Worm (Caenorhabditis elegans) whole organism, mixed stage, embryonic: Measurements from ENCODE around the gene set-23.

ENCODE experiments used
- bed-3 ChIP-seq: fragments of 200-800 bp; sonication (Bioruptor generic); optimal IDR thresholded peaks from 3 replicates; lab custom pipeline; 2018; ENCODE audit warnings: mild to moderate bottlenecking, missing genetic modification characterization, moderate library complexity, missing compliant biosample characterization
- blmp-1 ChIP-seq: fragments of 150-350 bp; optimal IDR thresholded peaks from 2 replicates; lab custom pipeline; 2014; ENCODE audit warnings: missing biosample characterization, missing genetic modification characterization
- ceh-39 ChIP-seq: fragments of 150-350 bp; optimal IDR thresholded peaks from 2 replicates; lab custom pipeline; 2014; ENCODE audit warnings: missing biosample characterization, missing genetic modification characterization
- ceh-43 ChIP-seq: fragments of 200-800 bp; sonication (Bioruptor generic); optimal IDR thresholded peaks from 2 replicates; lab custom pipeline; 2018; ENCODE audit warnings: mild to moderate bottlenecking, missing genetic modification characterization, moderate library complexity, missing compliant biosample characterization
- ceh-83 ChIP-seq: fragments of 200-800 bp; sonication (Bioruptor generic); optimal IDR thresholded peaks from 2 replicates; lab custom pipeline; 2018; ENCODE audit warnings: mild to moderate bottlenecking, missing genetic modification characterization, missing compliant biosample characterization
- ces-1 ChIP-seq: fragments of 150-350 bp; optimal IDR thresholded peaks from 2 replicates; lab custom pipeline; 2014; ENCODE audit warnings: missing biosample characterization, missing genetic modification reagents, missing genetic modification characterization
- cnd-1 ChIP-seq: fragments of 200-800 bp; sonication (Bioruptor generic); optimal IDR thresholded peaks from 2 replicates; lab custom pipeline; 2018; ENCODE audit warnings: mild to moderate bottlenecking, missing genetic modification characterization, missing compliant biosample characterization
- drap-1 ChIP-seq: fragments of 200-800 bp; sonication (Bioruptor generic); optimal IDR thresholded peaks from 3 replicates; lab custom pipeline; 2018; ENCODE audit warnings: mild to moderate bottlenecking, missing genetic modification characterization, missing compliant biosample characterization
- elt-1 ChIP-seq: sonication (generic microtip); optimal IDR thresholded peaks from 2 replicates; lab custom pipeline; 2017; ENCODE audit warnings: missing genetic modification characterization, mild to moderate bottlenecking, missing compliant biosample characterization, antibody characterized with exemption, moderate library complexity, borderline replicate concordance; ENCODE audit not compliant: insufficient read depth
- elt-3 ChIP-seq: fragments of 150-350 bp; optimal IDR thresholded peaks from 2 replicates; lab custom pipeline; 2014; ENCODE audit warnings: missing biosample characterization, missing genetic modification characterization
- hlh-1 ChIP-seq: fragments of 150-350 bp; optimal IDR thresholded peaks from 2 replicates; lab custom pipeline; 2014; ENCODE audit warnings: missing biosample characterization, missing genetic modification reagents, missing genetic modification characterization
- lin-13 ChIP-seq: fragments of 150-350 bp; optimal IDR thresholded peaks from 2 replicates; lab custom pipeline; 2014; ENCODE audit warnings: missing biosample characterization, missing genetic modification characterization
- lin-32 ChIP-seq: fragments of 200-800 bp; sonication (Bioruptor generic); optimal IDR thresholded peaks from 2 replicates; lab custom pipeline; 2018; ENCODE audit warnings: mild to moderate bottlenecking, missing genetic modification characterization, missing compliant biosample characterization
- lsy-2 ChIP-seq: fragments of 150-350 bp; optimal IDR thresholded peaks from 2 replicates; lab custom pipeline; 2014; ENCODE audit warnings: missing biosample characterization, missing genetic modification characterization
- mab-5 ChIP-seq: fragments of 150-350 bp; optimal IDR thresholded peaks from 2 replicates; lab custom pipeline; 2014; ENCODE audit warnings: missing biosample characterization, missing genetic modification characterization
- mep-1 ChIP-seq: fragments of 150-350 bp; optimal IDR thresholded peaks from 2 replicates; lab custom pipeline; 2017; ENCODE audit warnings: missing biosample characterization, missing genetic modification reagents, missing genetic modification characterization, inconsistent platforms
- mls-2 ChIP-seq: sonication (generic microtip); optimal IDR thresholded peaks from 2 replicates; lab custom pipeline; 2016; ENCODE audit warnings: mild to moderate bottlenecking, missing genetic modification characterization, moderate library complexity, missing compliant biosample characterization
- nhr-12 ChIP-seq: fragments of 150-350 bp; optimal IDR thresholded peaks from 2 replicates; lab custom pipeline; 2014; ENCODE audit warnings: missing biosample characterization, missing genetic modification characterization
- nhr-2 ChIP-seq: fragments of 150-350 bp; optimal IDR thresholded peaks from 2 replicates; lab custom pipeline; 2014; ENCODE audit warnings: missing biosample characterization, missing genetic modification characterization
- nhr-237 ChIP-seq: fragments of 150-350 bp; optimal IDR thresholded peaks from 2 replicates; lab custom pipeline; 2014; ENCODE audit warnings: missing biosample characterization, missing genetic modification characterization
- nhr-76 ChIP-seq: sonication (generic microtip); optimal IDR thresholded peaks from 2 replicates; lab custom pipeline; 2017; ENCODE audit warnings: missing biosample characterization, missing genetic modification characterization
- pha-4 ChIP-seq: fragments of 150-350 bp; optimal IDR thresholded peaks from 2 replicates; lab custom pipeline; 2018; ENCODE audit warnings: missing biosample characterization, missing genetic modification reagents, missing genetic modification characterization
- sem-2 ChIP-seq: fragments of 200-800 bp; sonication (Bioruptor generic); optimal IDR thresholded peaks from 2 replicates; lab custom pipeline; 2018; ENCODE audit warnings: mild to moderate bottlenecking, missing genetic modification characterization, missing compliant biosample characterization
- snpc-4 ChIP-seq: fragments of 150-350 bp; optimal IDR thresholded peaks from 2 replicates; lab custom pipeline; 2014; ENCODE audit warnings: missing biosample characterization, missing genetic modification characterization
- sptf-1 ChIP-seq: sonication (generic microtip); optimal IDR thresholded peaks from 2 replicates; lab custom pipeline; 2017; ENCODE audit warnings: mild to moderate bottlenecking, missing genetic modification characterization, moderate library complexity, missing compliant biosample characterization
- tbx-8 ChIP-seq: fragments of 200-800 bp; sonication (Bioruptor generic); optimal IDR thresholded peaks from 2 replicates; lab custom pipeline; 2018; ENCODE audit warnings: mild to moderate bottlenecking, missing genetic modification characterization, moderate library complexity, missing compliant biosample characterization
- unc-120 ChIP-seq: sonication (generic microtip); optimal IDR thresholded peaks from 2 replicates; lab custom pipeline; 2017; ENCODE audit warnings: missing genetic modification characterization, missing compliant biosample characterization; ENCODE audit not compliant: poor library complexity, severe bottlenecking
- unc-39 ChIP-seq: fragments of 150-350 bp; optimal IDR thresholded peaks from 2 replicates; lab custom pipeline; 2014; ENCODE audit warnings: missing biosample characterization, missing genetic modification characterization
- zip-8 ChIP-seq: fragments of 150-350 bp; optimal IDR thresholded peaks from 2 replicates; lab custom pipeline; 2014; ENCODE audit warnings: missing biosample characterization, missing genetic modification characterization
- ztf-11 ChIP-seq: fragments of 150-350 bp; optimal IDR thresholded peaks from 2 replicates; lab custom pipeline; 2014; ENCODE audit warnings: missing biosample characterization, missing genetic modification characterization

set-23 gene

DNA sequence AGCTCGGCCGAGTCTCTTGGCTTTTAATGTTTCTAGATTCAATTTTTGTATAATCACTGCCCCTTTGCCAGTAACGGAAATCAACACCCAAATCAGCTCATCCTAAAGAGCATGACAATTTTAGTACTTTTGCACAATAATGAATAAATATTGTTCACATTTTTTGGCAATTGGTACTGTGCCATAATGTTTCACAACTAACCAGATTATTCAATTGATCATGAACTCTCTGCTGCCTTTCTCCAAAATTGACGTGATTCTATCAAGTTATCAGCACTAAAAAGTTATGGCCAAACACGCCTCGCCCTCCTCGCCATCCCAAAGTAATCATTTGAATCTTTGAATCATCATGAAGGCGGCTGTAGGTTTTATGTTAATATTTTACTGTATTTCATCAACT lies 39.6 kb upstream of the set-23 start, which contains the start of gene hpo-6:
Gene hpo-6, plus strand, starts transcription at position 301 of the 400 bp plus-strand sequence.
- TF ChIP-seq unc-39 (tag; lab: Kevin White, UChicago) = no peak
- TF ChIP-seq ztf-11 (tag; lab: Kevin White, UChicago) = no peak
- TF ChIP-seq elt-3 (tag; lab: Kevin White, UChicago) = no peak
- TF ChIP-seq sem-2 = no peak
- TF ChIP-seq nhr-76 (tag; lab: Kevin White, UChicago) = no peak

- TF ChIP-seq sem-2 (no peak), lin-13 (no peak), snpc-4 (tag; lab: Kevin White, UChicago) (no peak), drap-1 (GFP tag; lab: Kevin White, UChicago) (no peak), blmp-1 (tag; lab: Kevin White, UChicago) (no peak), mls-2 (tag; lab: Kevin White, UChicago) (no peak), ceh-83 (GFP tag; lab: Kevin White, UChicago) (no peak), ces-1 (GFP tag; lab: Kevin White, UChicago) (no peak), elt-1 (tag; lab: Kevin White, UChicago) (no peak), zip-8 (tag; lab: Kevin White, UChicago) (no peak), hlh-1 (tag; lab: Kevin White, UChicago) (no peak), sptf-1 (tag; lab: Kevin White, UChicago) (no peak), pha-4 (tag; lab: Kevin White, UChicago) (no peak), elt-3 (tag; lab: Kevin White, UChicago) (no peak), mep-1 (tag; lab: Kevin White, UChicago) (no peak), nhr-76 (tag; lab: Kevin White, UChicago) (no peak), mab-5 (tag; lab: Kevin White, UChicago) (no peak)
Observed at ce11 chrIV:1563476-1564131, 37.9 kb upstream of the set-23 start, which contains the start of gene Y41D4B.15. Gene Y41D4B.15 (plus strand): TSS chrIV:1564081.

ce11 chrIV:1565725-1566124 lies 35.7 kb upstream of the set-23 start:
- TF ChIP-seq tbx-8 (GFP tag; lab: Kevin White, UChicago) (no peak), lin-32 (no peak), mab-5 (tag; lab: Kevin White, UChicago) (no peak), bed-3 (GFP tag; lab: Kevin White, UChicago) (no peak), nhr-76 (tag; lab: Kevin White, UChicago) (no peak), cnd-1 (no peak)

ce11 chrIV:1567577-1567976 lies 33.9 kb upstream of the set-23 start:
- TF ChIP-seq ceh-83 (GFP tag; lab: Kevin White, UChicago) (no peak), bed-3 (GFP tag; lab: Kevin White, UChicago) (no peak), drap-1 (GFP tag; lab: Kevin White, UChicago) (no peak), elt-1 (tag; lab: Kevin White, UChicago) (no peak), nhr-2 (tag; lab: Kevin White, UChicago) (no peak), sem-2 (no peak), snpc-4 (tag; lab: Kevin White, UChicago) (no peak), blmp-1 (tag; lab: Kevin White, UChicago) (no peak), cnd-1 (no peak), lsy-2 (tag; lab: Kevin White, UChicago) (no peak)

DNA sequence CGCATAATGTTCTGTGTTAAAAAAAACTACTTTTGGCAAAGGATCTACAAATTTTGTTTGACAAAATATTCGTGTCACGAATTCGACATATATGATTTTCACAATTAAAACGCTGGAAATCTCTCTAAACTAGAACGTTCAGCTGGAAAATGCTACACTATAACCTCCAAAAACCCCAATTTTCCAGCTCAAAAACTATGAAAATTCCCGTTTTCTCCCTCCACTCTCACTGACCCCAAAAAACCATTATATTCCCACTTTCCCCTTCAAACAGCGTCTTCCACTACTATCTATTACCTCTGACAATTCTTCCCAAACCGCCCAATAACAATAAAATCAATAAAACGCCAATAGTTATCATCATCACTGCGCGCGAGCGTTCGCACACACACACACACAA lies 24.7 kb upstream of the set-23 start, which contains the start of gene Y41D4B.14:
Gene Y41D4B.14, plus strand, starts transcription at position 301 of the 400 bp plus-strand sequence.
- TF ChIP-seq mls-2 (tag; lab: Kevin White, UChicago) = no peak
- no peak for TF ChIP-seq zip-8 (tag; lab: Kevin White, UChicago)
- TF ChIP-seq nhr-237 = no peak
- no peak for TF ChIP-seq nhr-12 (tag; lab: Kevin White, UChicago)
- no peak for TF ChIP-seq sptf-1 (tag; lab: Kevin White, UChicago)
- no peak for TF ChIP-seq unc-120 (tag; lab: Kevin White, UChicago)
- TF ChIP-seq nhr-2 (tag; lab: Kevin White, UChicago) = no peak
- no peak for TF ChIP-seq ceh-39 (tag; lab: Kevin White, UChicago)
- no peak for TF ChIP-seq lin-32
- TF ChIP-seq ceh-43 (GFP tag; lab: Kevin White, UChicago) = no peak
- no peak for TF ChIP-seq lsy-2 (tag; lab: Kevin White, UChicago)
- no peak for TF ChIP-seq mep-1 (tag; lab: Kevin White, UChicago)
- no peak for TF ChIP-seq snpc-4 (tag; lab: Kevin White, UChicago)
